Fruit fly (Drosophila melanogaster): ENCODE results near the gene CG3942.

Gene CG3942

DNA sequence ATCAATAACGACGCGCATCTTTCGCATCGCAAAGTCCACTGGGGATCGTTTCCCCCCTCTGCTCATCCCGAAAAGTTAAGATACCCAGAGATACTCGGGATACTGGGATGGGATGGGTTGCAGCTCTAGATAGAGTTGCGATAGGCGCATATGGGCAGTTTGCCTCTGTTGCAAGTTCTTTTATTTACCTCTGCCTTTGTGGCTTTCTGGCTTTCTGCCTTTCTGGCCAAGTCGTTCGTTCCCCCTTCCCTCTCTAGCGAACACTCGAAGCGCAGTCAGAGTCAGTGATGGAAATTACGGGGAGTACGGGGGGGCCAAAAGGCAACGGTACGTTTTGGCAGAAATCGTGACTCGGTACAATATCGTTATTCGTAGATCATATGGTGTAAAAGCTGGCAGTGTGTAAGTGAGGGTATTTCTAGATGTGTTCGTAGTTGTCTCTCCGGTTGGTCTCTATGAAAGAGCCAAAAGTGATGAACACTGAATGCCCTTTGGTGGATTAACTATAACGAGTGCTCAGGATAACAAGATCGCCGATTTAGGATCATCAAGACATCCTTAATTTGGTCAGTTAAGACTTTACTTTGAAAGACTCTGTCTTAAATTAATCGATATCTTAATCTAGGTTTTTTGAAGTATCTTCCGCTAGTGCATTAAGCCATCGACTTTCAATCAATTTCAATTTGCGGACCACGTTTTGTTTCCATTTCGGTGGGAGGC is 34.8 kb downstream of the CG3942 start:
- no peak for TF ChIP-seq fd96Cb (tag; optimal IDR thresholded peaks at IDR 0.05)
- TF ChIP-seq Ets65A (GFP tag) = peak; percentile 59

DNA sequence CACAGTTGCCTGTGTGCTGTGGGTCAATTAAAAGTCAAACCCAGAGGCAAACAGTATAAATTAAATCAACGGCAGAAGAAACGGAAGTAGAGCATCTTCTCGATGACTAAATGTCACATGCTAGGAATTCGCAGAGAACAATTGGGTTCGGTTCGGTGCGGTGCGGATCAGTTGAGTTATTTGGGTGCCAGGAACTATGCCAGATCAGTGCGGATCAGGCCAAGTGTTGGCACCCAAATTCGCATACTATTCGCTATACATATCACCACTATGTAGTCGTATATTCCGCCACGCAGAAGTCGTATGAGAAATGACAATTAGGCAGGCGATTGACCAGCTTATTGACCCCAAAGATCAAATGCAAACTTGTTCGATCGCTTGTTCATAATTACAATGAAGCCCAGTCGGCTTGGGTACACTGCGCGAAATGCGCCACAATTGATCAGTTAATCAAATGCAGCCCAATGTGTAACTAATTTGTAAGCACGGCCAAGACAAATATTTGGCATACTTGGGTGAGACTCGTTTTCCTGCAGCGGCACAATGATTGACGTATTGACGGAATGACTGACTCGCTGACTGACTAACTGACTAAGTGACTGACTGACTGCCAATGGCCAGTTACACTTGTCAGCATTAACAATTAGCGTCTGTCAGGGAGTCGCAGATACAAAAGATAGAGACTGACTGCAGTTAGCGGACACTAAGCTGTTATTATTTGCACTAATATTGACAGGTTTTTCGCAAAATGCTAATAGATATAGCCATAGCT is 36.7 kb downstream of the CG3942 start:
- TF ChIP-seq CG8281 (tag; optimal IDR thresholded peaks at IDR 0.05) (peak; percentile 97), Trl (optimal IDR thresholded peaks at IDR 0.05) (no peak), Trl (GFP tag; optimal IDR thresholded peaks at IDR 0.05) (no peak), CG10321 (GFP tag; IDR thresholded peaks at IDR 0.05) (no peak), NFAT (GFP tag; IDR thresholded peaks at IDR 0.05) (no peak)

DNA sequence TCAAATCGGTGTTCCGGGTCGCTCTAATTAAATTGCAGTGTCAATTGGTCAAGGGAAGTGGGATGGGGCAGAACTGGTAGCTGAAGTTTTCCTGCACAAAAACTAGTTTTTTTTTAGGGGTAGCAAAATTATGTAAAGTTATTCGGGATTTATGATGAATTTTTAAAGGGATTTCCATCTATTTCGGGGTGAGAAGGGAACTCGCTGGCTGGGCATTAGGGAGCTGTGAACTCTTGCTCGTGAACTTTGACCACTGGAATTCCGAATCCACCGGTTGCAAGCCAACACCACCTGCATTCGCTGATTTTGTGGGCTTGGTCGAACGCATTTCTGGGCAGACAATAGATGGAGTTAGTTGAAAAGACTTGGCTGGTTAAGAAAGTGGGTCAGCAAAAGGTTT is 37.9 kb downstream of the CG3942 start:
- TF ChIP-seq CTCF (GFP tag; optimal IDR thresholded peaks at IDR 0.05) (no peak), ato (GFP tag; IDR thresholded peaks at IDR 0.05; ENCODE audit: partially characterized antibody) (no peak), CG15269 (tag; optimal IDR thresholded peaks at IDR 0.05) (no peak), Ets65A (GFP tag) (peak; percentile 18), CG11085 (GFP tag; IDR thresholded peaks at IDR 0.05) (no peak), nerfin-1 (tag; optimal IDR thresholded peaks at IDR 0.05) (peak; percentile 70), Poxn (GFP tag; IDR thresholded peaks at IDR 0.05) (no peak), gsb-n (tag; optimal IDR thresholded peaks at IDR 0.05) (peak; percentile 16), CG7556 (GFP tag; optimal IDR thresholded peaks at IDR 0.05) (no peak), yki (optimal IDR thresholded peaks at IDR 0.05) (no peak), bab2 (GFP tag; optimal IDR thresholded peaks at IDR 0.05) (no peak), Dip3 (GFP tag; optimal IDR thresholded peaks at IDR 0.05) (no peak), chm (GFP tag; IDR thresholded peaks at IDR 0.05) (no peak), ac (GFP tag; optimal IDR thresholded peaks at IDR 0.05) (no peak), bowl (GFP tag; IDR thresholded peaks at IDR 0.05) (no peak), Hey (tag; optimal IDR thresholded peaks at IDR 0.05) (no peak), gce (GFP tag; IDR thresholded peaks at IDR 0.05) (no peak), luna (GFP tag; optimal IDR thresholded peaks at IDR 0.05) (no peak), CG5953 (GFP tag; IDR thresholded peaks at IDR 0.05) (no peak), CG32772 (GFP tag; IDR thresholded peaks at IDR 0.05) (no peak), knrl (GFP tag; IDR thresholded peaks at IDR 0.05; ENCODE audit: partially characterized antibody) (no peak)

DNA sequence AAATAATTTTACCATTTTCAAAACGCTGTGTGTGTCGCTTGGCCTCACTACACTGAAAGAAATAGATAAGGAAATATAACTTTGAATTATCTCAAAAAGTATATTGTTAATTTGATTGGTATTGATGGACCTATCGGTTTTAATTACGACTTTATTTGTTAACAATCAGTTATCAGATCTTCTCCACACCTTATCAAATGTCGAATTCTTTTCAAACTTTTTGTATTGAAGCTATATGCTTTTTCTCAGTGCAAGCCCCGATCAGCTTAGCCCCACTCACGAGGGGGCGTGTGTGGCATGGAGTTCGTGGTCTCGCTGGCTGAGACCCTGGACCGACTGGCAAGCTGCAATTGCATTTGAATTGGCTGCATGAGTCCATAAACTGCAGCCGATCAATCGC is 43.3 kb downstream of the CG3942 start:
- TF ChIP-seq Nf-YA (GFP tag; IDR thresholded peaks at IDR 0.05) (no peak), sens (GFP tag) (peak; percentile 56), Drgx (GFP tag; IDR thresholded peaks at IDR 0.05) (peak; percentile 81), Med (GFP tag) (no peak), CG17359 (tag; optimal IDR thresholded peaks at IDR 0.05) (no peak), bsh (GFP tag; optimal IDR thresholded peaks at IDR 0.05) (peak in 1 of 2 experiments; percentile 25), disco-r (GFP tag; optimal IDR thresholded peaks at IDR 0.05) (no peak), ara (GFP tag; IDR thresholded peaks at IDR 0.05) (no peak)

DNA sequence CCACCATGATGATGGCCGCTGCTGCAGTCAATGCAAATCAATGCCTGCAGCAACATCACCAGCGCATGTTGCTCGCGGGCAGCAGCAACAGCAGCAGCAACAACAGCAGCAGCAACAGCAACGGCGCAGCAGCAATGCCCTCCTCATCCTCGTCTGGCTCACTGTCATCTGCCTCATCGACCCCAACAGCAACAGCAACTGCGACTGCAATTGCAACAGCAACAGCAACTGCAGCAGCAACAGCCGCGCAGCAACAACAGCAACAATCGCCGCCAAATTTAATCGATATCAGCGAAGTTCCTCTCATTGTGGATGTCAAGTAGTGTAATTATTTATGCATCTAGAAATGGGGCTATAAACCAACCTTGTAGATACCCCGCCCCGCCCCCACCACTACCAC is 47.5 kb downstream of the CG3942 start:
- TF ChIP-seq CG8765 (GFP tag; IDR thresholded peaks at IDR 0.05) (no peak), hkb (optimal IDR thresholded peaks at IDR 0.05) (no peak), hkb (GFP tag; IDR thresholded peaks at IDR 0.05) (no peak), HmgZ (tag; optimal IDR thresholded peaks at IDR 0.05) (no peak), chinmo (GFP tag; IDR thresholded peaks at IDR 0.05; ENCODE audit: partially characterized antibody) (no peak), CG10565 (GFP tag; optimal IDR thresholded peaks at IDR 0.05) (no peak), CG6654 (GFP tag; optimal IDR thresholded peaks at IDR 0.05) (no peak), CG17361 (GFP tag; IDR thresholded peaks at IDR 0.05) (no peak), Dref (GFP tag; IDR thresholded peaks at IDR 0.05) (no peak), da (GFP tag; optimal IDR thresholded peaks at IDR 0.05) (no peak), prd (optimal IDR thresholded peaks at IDR 0.05) (no peak), prd (GFP tag; IDR thresholded peaks at IDR 0.05) (no peak), Doc3 (GFP tag; IDR thresholded peaks at IDR 0.05; ENCODE audit: partially characterized antibody) (no peak)

Measured in whole organism, embryonic.